Fruit fly (Drosophila melanogaster): ENCODE measurements around the gene CG32344.

dm6 chr3L:337148-337547 is 12.6 kb upstream of the CG32344 start:
- TF ChIP-seq CTCF (optimal IDR thresholded peaks at IDR 0.05), result no peak
- no peak for TF ChIP-seq CG8478 (optimal IDR thresholded peaks at IDR 0.05)
